Fruit fly (Drosophila melanogaster) whole organism, prepupa: ENCODE results near the gene PMCA.

Experiments
- Blimp-1 ChIP-seq: fragments of 200-800 bp; sonication (Bioruptor generic); optimal IDR thresholded peaks from 3 replicates; lab custom pipeline; 2017; ENCODE audit warnings: missing biosample characterization, missing genetic modification characterization, mild to moderate bottlenecking, moderate library complexity, missing genetic modification reagents
- CG10669 ChIP-seq: fragments of 200-800 bp; sonication (Bioruptor generic); optimal IDR thresholded peaks from 3 replicates; lab custom pipeline; 2018; ENCODE audit warnings: missing biosample characterization, mild to moderate bottlenecking, missing genetic modification characterization, moderate library complexity
- CG11294 ChIP-seq: fragments of 200-800 bp; sonication (Bioruptor generic); IDR thresholded peaks from 2 replicates; pipeline ENCODE4 v1.3.6; 2022; ENCODE audit warnings: missing biosample characterization, missing genetic modification characterization
- CG15336 ChIP-seq: fragments of 200-800 bp; sonication (Bioruptor generic); IDR thresholded peaks from 2 replicates; pipeline ENCODE4 v1.3.6; 2022; ENCODE audit warnings: missing biosample characterization, missing genetic modification characterization
- CG1621 ChIP-seq: fragments of 200-800 bp; sonication (Bioruptor generic); optimal IDR thresholded peaks from 3 replicates; lab custom pipeline; 2018; ENCODE audit warnings: missing biosample characterization, mild to moderate bottlenecking, missing genetic modification characterization
- CG16779 ChIP-seq: fragments of 200-800 bp; sonication (Bioruptor generic); optimal IDR thresholded peaks from 3 replicates; lab custom pipeline; 2017; ENCODE audit warnings: missing biosample characterization, mild to moderate bottlenecking, missing genetic modification characterization
- CG31627 ChIP-seq: fragments of 200-800 bp; sonication (Bioruptor generic); optimal IDR thresholded peaks from 3 replicates; lab custom pipeline; 2016; ENCODE audit warnings: missing biosample characterization, missing genetic modification characterization
- CG3919 ChIP-seq: fragments of 200-800 bp; sonication (Bioruptor generic); optimal IDR thresholded peaks from 3 replicates; lab custom pipeline; 2016; ENCODE audit warnings: missing biosample characterization, missing genetic modification characterization
- CG6163 ChIP-seq: fragments of 200-800 bp; sonication (Bioruptor generic); IDR thresholded peaks from 3 replicates; pipeline ENCODE4 v1.3.6; 2022; ENCODE audit warnings: missing biosample characterization, missing genetic modification characterization
- CG6854 ChIP-seq: fragments of 200-800 bp; sonication (Bioruptor generic); optimal IDR thresholded peaks from 2 replicates; lab custom pipeline; 2017; ENCODE audit warnings: missing biosample characterization, mild to moderate bottlenecking, missing genetic modification characterization
- CG8119 ChIP-seq: fragments of 200-800 bp; sonication (Bioruptor generic); IDR thresholded peaks from 3 replicates; pipeline ENCODE4 v1.3.6; 2022; ENCODE audit warnings: missing biosample characterization, missing genetic modification characterization
- CG8319 ChIP-seq: fragments of 200-800 bp; sonication (Bioruptor generic); optimal IDR thresholded peaks from 3 replicates; lab custom pipeline; 2016; ENCODE audit warnings: missing biosample characterization, missing genetic modification characterization
- Eip78C ChIP-seq: fragments of 200-800 bp; sonication (Bioruptor generic); peaks from one replicate; lab custom pipeline; 2016; ENCODE audit warnings: missing biosample characterization, missing genetic modification characterization
- Ets21C ChIP-seq: fragments of 200-800 bp; sonication (Bioruptor generic); optimal IDR thresholded peaks from 3 replicates; lab custom pipeline; 2016; ENCODE audit warnings: missing biosample characterization, missing genetic modification characterization
- Ets96B ChIP-seq: fragments of 200-800 bp; optimal IDR thresholded peaks from 2 replicates; lab custom pipeline; 2019; ENCODE audit warnings: missing biosample characterization, mild to moderate bottlenecking, missing genetic modification characterization, moderate library complexity
- Gug ChIP-seq: fragments of 200-800 bp; sonication (Bioruptor generic); IDR thresholded peaks from 2 replicates; pipeline ENCODE4 v1.3.6; 2022; ENCODE audit warnings: missing biosample characterization, missing genetic modification characterization
- Hr38 ChIP-seq: sonication (Bioruptor generic); optimal IDR thresholded peaks from 2 replicates; lab custom pipeline; 2016; ENCODE audit warnings: missing biosample characterization, missing genetic modification characterization
- Hr39 ChIP-seq: fragments of 200-800 bp; sonication (Bioruptor generic); optimal IDR thresholded peaks from 2 replicates; lab custom pipeline; 2016; ENCODE audit warnings: missing biosample characterization, missing genetic modification characterization
- Smox ChIP-seq: fragments of 200-800 bp; sonication (Bioruptor generic); optimal IDR thresholded peaks from 3 replicates; lab custom pipeline; 2016; ENCODE audit warnings: missing biosample characterization, missing genetic modification characterization
- Sox102F ChIP-seq: fragments of 200-800 bp; sonication (Bioruptor generic); optimal IDR thresholded peaks from 2 replicates; lab custom pipeline; 2016; ENCODE audit warnings: missing biosample characterization, mild to moderate bottlenecking, missing genetic modification characterization
- Sox15 ChIP-seq: fragments of 200-800 bp; sonication (Bioruptor generic); optimal IDR thresholded peaks from 3 replicates; lab custom pipeline; 2016; ENCODE audit warnings: missing biosample characterization, missing genetic modification characterization
- achi ChIP-seq: fragments of 200-800 bp; sonication (Bioruptor generic); optimal IDR thresholded peaks from 3 replicates; lab custom pipeline; 2016; ENCODE audit warnings: missing biosample characterization, missing genetic modification characterization
- cyc ChIP-seq: fragments of 200-800 bp; sonication (Bioruptor generic); optimal IDR thresholded peaks from 3 replicates; lab custom pipeline; 2016; ENCODE audit warnings: missing biosample characterization, missing genetic modification characterization
- eg ChIP-seq: fragments of 200-800 bp; sonication (Bioruptor generic); IDR thresholded peaks from 3 replicates; pipeline ENCODE4 v1.3.6; 2022; ENCODE audit warnings: missing biosample characterization, missing genetic modification characterization
- fd85E ChIP-seq: fragments of 200-800 bp; sonication (Bioruptor generic); optimal IDR thresholded peaks from 3 replicates; lab custom pipeline; 2016; ENCODE audit warnings: missing biosample characterization, missing genetic modification characterization
- fkh ChIP-seq: fragments of 200-800 bp; sonication (Bioruptor generic); optimal IDR thresholded peaks from 3 replicates; lab custom pipeline; 2017; ENCODE audit warnings: missing biosample characterization, mild to moderate bottlenecking, missing genetic modification characterization, moderate library complexity
- pdm3 ChIP-seq: fragments of 200-800 bp; sonication (Bioruptor generic); optimal IDR thresholded peaks from 3 replicates; lab custom pipeline; 2016; ENCODE audit warnings: missing biosample characterization, missing genetic modification characterization
- salr ChIP-seq, 2 experiments: fragments of 200-800 bp; sonication (Bioruptor generic); optimal IDR thresholded peaks; 3 replicates each; lab custom pipeline; 2016 to 2018; ENCODE audit warnings: missing biosample characterization in 2 of 2, missing genetic modification characterization in 2 of 2, mild to moderate bottlenecking in 1 of 2
- spab ChIP-seq: fragments of 200-800 bp; sonication (Bioruptor generic); optimal IDR thresholded peaks from 2 replicates; lab custom pipeline; 2017; ENCODE audit warnings: missing biosample characterization, mild to moderate bottlenecking, missing genetic modification characterization, missing genetic modification reagents
- ss ChIP-seq, 2 experiments: fragments of 200-800 bp; sonication (Bioruptor generic); optimal IDR thresholded peaks; 2 replicates in 1 of 2; 3 replicates in 1 of 2; lab custom pipeline; 2017 to 2018; ENCODE audit warnings: mild to moderate bottlenecking in 2 of 2, missing biosample characterization in 2 of 2, missing genetic modification characterization in 2 of 2, moderate library complexity in 1 of 2
- svp ChIP-seq: fragments of 200-800 bp; sonication (Bioruptor generic); peaks from one replicate; lab custom pipeline; 2016; ENCODE audit warnings: missing biosample characterization, missing genetic modification characterization
- vri ChIP-seq: fragments of 200-800 bp; sonication (Bioruptor generic); optimal IDR thresholded peaks from 3 replicates; lab custom pipeline; 2016; ENCODE audit warnings: missing biosample characterization, mild to moderate bottlenecking, missing genetic modification characterization

The PMCA gene

dm6 chr4:393190-393799 lies 34.6 kb upstream of the PMCA start:
- no peak for TF ChIP-seq pdm3 (GFP tag; lab: Kevin White, UChicago)
- TF ChIP-seq cyc = no peak
- no peak for TF ChIP-seq CG1621 (tag; lab: Kevin White, UChicago)
- TF ChIP-seq Ets21C (GFP tag; lab: Kevin White, UChicago) = no peak
- no peak for TF ChIP-seq CG10669 (GFP tag; lab: Kevin White, UChicago)
- TF ChIP-seq Gug = no peak
- TF ChIP-seq eg = no peak
- TF ChIP-seq CG11294 = no peak
- TF ChIP-seq, all 60 proteins: peak for 0

DNA sequence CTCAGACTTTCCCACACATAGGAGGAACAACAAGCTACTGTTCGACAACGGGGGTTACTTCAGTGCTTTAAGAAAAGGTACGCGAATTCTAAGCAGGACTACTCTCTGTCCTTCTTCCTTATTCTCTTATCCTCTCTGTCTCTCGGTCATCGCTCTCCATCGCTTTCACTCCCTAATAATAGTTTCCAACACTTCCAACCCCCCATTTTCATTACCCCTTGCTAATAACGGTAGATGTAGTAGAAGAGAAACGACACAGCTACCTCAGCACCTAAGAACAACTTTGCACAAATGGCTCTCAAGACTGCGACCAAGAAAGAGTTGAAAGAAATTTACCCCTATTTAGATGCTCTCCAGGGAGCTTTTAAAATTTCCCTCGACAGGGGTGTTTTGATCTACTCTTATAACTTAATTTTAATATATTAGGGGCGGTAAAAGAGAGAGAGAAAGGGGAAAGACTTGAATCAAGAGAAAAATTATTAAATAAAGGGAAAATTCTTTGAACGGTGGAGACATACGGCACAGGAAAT lies 30.1 kb upstream of the PMCA start:
- no peak for TF ChIP-seq Gug
- TF ChIP-seq svp (GFP tag; lab: Kevin White, UChicago) = no peak
- TF ChIP-seq CG16779 (tag; lab: Kevin White, UChicago) = no peak
- TF ChIP-seq Sox15 (GFP tag; lab: Kevin White, UChicago) = no peak
- no peak for TF ChIP-seq salr (GFP tag; optimal IDR thresholded peaks at IDR 0.05; lab: Kevin White, UChicago)
- no peak for TF ChIP-seq spab (GFP tag; lab: Kevin White, UChicago)
- TF ChIP-seq Hr38 = no peak
- no peak for TF ChIP-seq eg
- no peak for TF ChIP-seq CG11294
- no peak for TF ChIP-seq CG8319

DNA sequence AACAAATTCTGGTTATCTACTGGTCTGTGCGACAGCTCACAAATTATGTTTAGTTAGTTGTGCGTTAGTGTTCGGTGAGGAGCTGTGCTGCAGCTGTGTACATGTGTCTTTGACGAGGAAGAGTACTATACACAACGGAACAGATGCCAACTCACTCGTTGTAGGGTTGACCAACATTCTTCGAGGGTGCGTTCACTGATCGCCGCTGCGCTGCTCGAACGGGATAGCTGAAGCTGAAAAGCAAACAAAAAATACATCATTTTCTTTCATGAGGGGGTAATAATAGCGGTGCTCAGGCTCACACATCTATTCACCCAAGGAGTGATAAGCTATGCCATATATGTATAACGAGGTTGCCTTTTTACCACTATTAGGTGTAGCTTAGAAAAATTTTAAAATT lies 28.0 kb upstream of the PMCA start:
- TF ChIP-seq CG15336 (GFP tag; lab: Robert Waterston, UW) (no peak), fkh (GFP tag; lab: Kevin White, UChicago) (peak; percentile 6), Blimp-1 (GFP tag; lab: Kevin White, UChicago) (no peak), fd85E (GFP tag; lab: Kevin White, UChicago) (no peak), eg (no peak)

DNA sequence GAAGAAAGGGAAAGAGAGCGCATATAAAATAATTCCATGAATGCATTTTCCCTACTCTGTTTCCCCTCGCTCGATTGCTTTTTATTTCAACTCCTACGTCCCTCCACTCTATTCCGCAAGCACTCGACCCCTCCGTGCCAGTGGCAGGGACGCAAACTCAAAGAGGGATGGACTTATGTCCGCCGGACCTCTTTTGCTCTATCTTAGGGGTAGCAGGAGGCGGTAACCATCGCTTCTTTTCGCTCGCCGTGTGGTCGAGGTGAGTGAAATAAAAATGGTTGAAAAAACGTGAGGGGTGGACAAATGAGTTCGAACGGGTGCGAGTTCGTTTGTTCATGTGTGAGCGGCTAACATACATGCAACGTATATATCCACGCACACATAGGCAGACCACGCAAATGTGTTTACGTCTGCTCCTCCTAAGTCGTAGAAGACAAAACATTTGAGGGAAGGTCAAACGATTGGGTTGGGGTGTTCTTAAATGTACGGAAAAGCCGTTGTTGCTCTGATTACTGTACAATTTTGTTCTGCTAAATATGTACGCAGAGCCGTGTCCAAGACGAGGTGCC lies 26.6 kb upstream of the PMCA start:
- TF ChIP-seq CG15336 (GFP tag; lab: Robert Waterston, UW) (no peak), CG1621 (tag; lab: Kevin White, UChicago) (no peak), Hr39 (GFP tag; lab: Kevin White, UChicago) (no peak), Gug (no peak), Eip78C (GFP tag; lab: Kevin White, UChicago) (peak; percentile 23), Sox15 (GFP tag; lab: Kevin White, UChicago) (no peak), Smox (no peak)

DNA sequence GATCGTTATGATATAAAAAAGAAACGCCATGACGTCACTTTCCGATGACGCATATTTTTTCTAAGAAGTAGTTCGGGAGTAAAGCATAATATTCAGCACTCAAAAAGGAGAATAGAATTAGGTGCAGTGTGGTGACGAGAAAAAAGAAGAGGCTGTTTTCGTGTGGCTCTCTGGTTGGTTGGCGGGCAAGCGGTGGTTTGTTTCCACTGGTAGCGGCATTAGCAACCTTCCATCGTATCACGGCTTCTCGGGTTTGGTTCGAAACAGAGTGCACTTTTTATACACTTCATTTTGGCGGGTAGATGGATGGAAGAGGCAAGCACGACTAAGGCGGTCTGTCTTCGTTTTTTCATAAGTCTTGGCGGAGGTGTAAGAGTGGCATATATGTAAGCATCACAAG lies 25.8 kb upstream of the PMCA start:
- TF ChIP-seq CG16779 (tag; lab: Kevin White, UChicago) (no peak), Ets96B (tag; lab: Kevin White, UChicago) (no peak), Sox15 (GFP tag; lab: Kevin White, UChicago) (no peak), vri (GFP tag; lab: Kevin White, UChicago) (no peak), CG6854 (GFP tag; lab: Kevin White, UChicago) (no peak), CG31627 (no peak), CG6163 (GFP tag; lab: Robert Waterston, UW) (no peak), CG3919 (GFP tag; lab: Kevin White, UChicago) (no peak), Hr39 (GFP tag; lab: Kevin White, UChicago) (no peak)

- TF ChIP-seq Sox102F (GFP tag; lab: Kevin White, UChicago) (peak; percentile 18), CG8119 (no peak), ss (GFP tag; optimal IDR thresholded peaks at IDR 0.05; lab: Kevin White, UChicago) (peak in 1 of 2 experiments; percentile 16), Eip78C (GFP tag; lab: Kevin White, UChicago) (peak; percentile 48), achi (no peak), CG1621 (tag; lab: Kevin White, UChicago) (peak; percentile 91)
Measured at dm6 chr4:380462-380861, 21.7 kb upstream of the PMCA start.
